Worm (Caenorhabditis elegans) whole organism, late embryonic: ENCODE results near the gene Y57G11C.38.

Experiments
- K02D7.2 ChIP-seq: sonication (generic microtip); optimal IDR thresholded peaks from 2 replicates; lab custom pipeline; 2017; ENCODE audit warnings: mild to moderate bottlenecking, missing genetic modification characterization, missing compliant biosample characterization
- Y22D7AL.16 ChIP-seq: sonication (generic microtip); optimal IDR thresholded peaks from 2 replicates; lab custom pipeline; 2016; ENCODE audit warnings: missing genetic modification characterization, missing compliant biosample characterization
- nhr-11 ChIP-seq: fragments of 150-350 bp; optimal IDR thresholded peaks from 2 replicates; lab custom pipeline; 2014; ENCODE audit warnings: missing biosample characterization, missing genetic modification characterization
- odd-2 ChIP-seq: sonication (generic microtip); optimal IDR thresholded peaks from 2 replicates; lab custom pipeline; 2017; ENCODE audit warnings: antibody characterized with exemption, mild to moderate bottlenecking, missing genetic modification characterization, missing compliant biosample characterization
- pag-3 ChIP-seq: sonication (generic microtip); optimal IDR thresholded peaks from 2 replicates; lab custom pipeline; 2016; ENCODE audit warnings: missing compliant biosample characterization, missing genetic modification characterization, borderline replicate concordance
- pha-4 ChIP-seq: fragments of 150-350 bp; optimal IDR thresholded peaks from 2 replicates; lab custom pipeline; 2018; ENCODE audit warnings: missing biosample characterization, missing genetic modification reagents, missing genetic modification characterization
- rnt-1 ChIP-seq: sonication (generic microtip); optimal IDR thresholded peaks from 2 replicates; lab custom pipeline; 2016; ENCODE audit warnings: missing genetic modification characterization, missing compliant biosample characterization
- sox-4 ChIP-seq: sonication (generic microtip); optimal IDR thresholded peaks from 2 replicates; lab custom pipeline; 2017; ENCODE audit warnings: mild to moderate bottlenecking, missing genetic modification characterization, inconsistent platforms, missing compliant biosample characterization
- tbx-2 ChIP-seq: sonication (generic microtip); optimal IDR thresholded peaks from 2 replicates; lab custom pipeline; 2016; ENCODE audit warnings: missing genetic modification characterization, missing compliant biosample characterization
- unc-55 ChIP-seq: sonication (generic microtip); optimal IDR thresholded peaks from 2 replicates; lab custom pipeline; 2017; ENCODE audit warnings: missing biosample characterization, missing genetic modification reagents, missing genetic modification characterization

DNA sequence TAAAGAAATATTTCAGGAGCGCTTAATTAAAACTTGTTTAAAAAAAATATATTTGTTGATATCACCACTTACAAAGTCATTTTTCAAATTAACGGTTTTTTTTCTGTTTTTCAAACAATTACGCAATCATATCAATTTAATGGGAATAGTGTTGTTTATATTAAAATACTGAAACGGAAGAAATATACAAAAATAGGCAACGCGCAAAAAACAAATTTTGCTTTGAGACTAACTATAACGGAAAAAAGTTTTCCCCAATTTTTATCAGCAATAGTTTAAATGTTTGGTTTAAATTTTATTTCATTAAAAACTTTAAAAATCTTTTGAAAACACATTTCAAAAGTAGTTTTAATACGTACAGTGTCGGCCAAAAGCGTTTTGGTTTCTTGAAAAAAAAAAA is 6.3 kb downstream of the Y57G11C.38 start:
- no peak for TF ChIP-seq pha-4 (tag; lab: Kevin White, UChicago)
- no peak for TF ChIP-seq K02D7.2 (tag; lab: Kevin White, UChicago)
- TF ChIP-seq nhr-11 (tag; lab: Kevin White, UChicago), result no peak
- TF ChIP-seq pag-3, result no peak
- TF ChIP-seq unc-55 (GFP tag; lab: Kevin White, UChicago), result no peak
- no peak for TF ChIP-seq odd-2 (tag; lab: Kevin White, UChicago)
- no peak for TF ChIP-seq Y22D7AL.16 (tag; lab: Kevin White, UChicago)
- no peak for TF ChIP-seq tbx-2 (tag; lab: Kevin White, UChicago)
- TF ChIP-seq sox-4 (tag; lab: Kevin White, UChicago), result no peak
- TF ChIP-seq rnt-1 (tag; lab: Kevin White, UChicago), result no peak
